Fruit fly (Drosophila melanogaster) whole organism, pupa: ENCODE results near the gene kirre.

ENCODE experiments used
- CG10348 ChIP-seq: fragments of 200-800 bp; sonication (Bioruptor generic); IDR thresholded peaks from 2 replicates; pipeline ENCODE4 v1.3.6; 2022; ENCODE audit warnings: missing biosample characterization, missing genetic modification characterization
- CG12605 ChIP-seq: fragments of 200-800 bp; sonication (Bioruptor generic); IDR thresholded peaks from 2 replicates; pipeline ENCODE4 v1.3.6; 2022; ENCODE audit warnings: missing biosample characterization, missing genetic modification characterization
- CG13204 ChIP-seq: fragments of 200-800 bp; sonication (Bioruptor generic); optimal IDR thresholded peaks from 2 replicates; lab custom pipeline; 2018; ENCODE audit warnings: missing biosample characterization, mild to moderate bottlenecking, missing genetic modification characterization, moderate library complexity
- CG14655 ChIP-seq: fragments of 200-800 bp; sonication (Bioruptor generic); optimal IDR thresholded peaks from 3 replicates; lab custom pipeline; 2017; ENCODE audit warnings: mild to moderate bottlenecking, missing biosample characterization, missing genetic modification reagents, missing genetic modification characterization
- CG15710 ChIP-seq: fragments of 200-800 bp; sonication (Bioruptor generic); optimal IDR thresholded peaks from 2 replicates; lab custom pipeline; 2018; ENCODE audit warnings: missing biosample characterization, mild to moderate bottlenecking, missing genetic modification characterization, moderate library complexity
- CG17806 ChIP-seq: fragments of 200-800 bp; sonication (Bioruptor generic); optimal IDR thresholded peaks from 2 replicates; lab custom pipeline; 2018; ENCODE audit warnings: missing biosample characterization, mild to moderate bottlenecking, missing genetic modification characterization, moderate library complexity
- CG32121 ChIP-seq: fragments of 200-800 bp; sonication (Bioruptor generic); IDR thresholded peaks from 2 replicates; pipeline ENCODE4 v1.3.6; 2022; ENCODE audit warnings: missing biosample characterization, missing genetic modification characterization
- CG34367 ChIP-seq: fragments of 200-800 bp; sonication (Bioruptor generic); optimal IDR thresholded peaks from 2 replicates; lab custom pipeline; 2018; ENCODE audit warnings: missing biosample characterization, mild to moderate bottlenecking, missing genetic modification characterization
- CG4496 ChIP-seq: fragments of 200-800 bp; sonication (Bioruptor generic); IDR thresholded peaks from 3 replicates; pipeline ENCODE4 v1.3.6; 2022; ENCODE audit warnings: missing biosample characterization, missing genetic modification characterization
- CG8159 ChIP-seq: fragments of 200-800 bp; sonication (Bioruptor generic); optimal IDR thresholded peaks from 3 replicates; lab custom pipeline; 2018; ENCODE audit warnings: missing biosample characterization, mild to moderate bottlenecking, missing genetic modification characterization, moderate library complexity
- CG8301 ChIP-seq: fragments of 200-800 bp; sonication (Bioruptor generic); optimal IDR thresholded peaks from 2 replicates; lab custom pipeline; 2018; ENCODE audit warnings: missing biosample characterization, mild to moderate bottlenecking, missing genetic modification characterization
- CG9948 ChIP-seq: fragments of 200-800 bp; sonication (Bioruptor generic); optimal IDR thresholded peaks from 2 replicates; lab custom pipeline; 2018; ENCODE audit warnings: missing biosample characterization, mild to moderate bottlenecking, missing genetic modification characterization, moderate library complexity
- D1 ChIP-seq: fragments of 200-800 bp; sonication (Bioruptor generic); optimal IDR thresholded peaks from 2 replicates; lab custom pipeline; 2018; ENCODE audit warnings: missing biosample characterization, mild to moderate bottlenecking, missing genetic modification characterization, moderate library complexity
- EcR ChIP-seq: fragments of 200-800 bp; sonication (Bioruptor generic); optimal IDR thresholded peaks from 3 replicates; lab custom pipeline; 2019; ENCODE audit warnings: missing biosample characterization, missing genetic modification characterization, mild to moderate bottlenecking, moderate library complexity, missing genetic modification reagents
- Ets98B ChIP-seq: fragments of 200-800 bp; sonication (Bioruptor generic); IDR thresholded peaks from 2 replicates; pipeline ENCODE4 v1.3.6; 2022; ENCODE audit warnings: missing biosample characterization, missing genetic modification characterization
- Pif1A ChIP-seq: fragments of 200-800 bp; sonication (Bioruptor generic); optimal IDR thresholded peaks from 3 replicates; lab custom pipeline; 2016; ENCODE audit warnings: missing biosample characterization, missing genetic modification characterization
- Pif1B ChIP-seq: fragments of 200-800 bp; sonication (Bioruptor generic); optimal IDR thresholded peaks from 3 replicates; lab custom pipeline; 2016; ENCODE audit warnings: missing biosample characterization, missing genetic modification characterization
- Snoo ChIP-seq: fragments of 200-800 bp; sonication (Bioruptor generic); optimal IDR thresholded peaks from 3 replicates; lab custom pipeline; 2017; ENCODE audit warnings: missing biosample characterization, mild to moderate bottlenecking, missing genetic modification characterization, inconsistent platforms
- fd96Ca ChIP-seq: fragments of 200-800 bp; sonication (Bioruptor generic); IDR thresholded peaks from 3 replicates; pipeline ENCODE4 v1.3.6; 2022; ENCODE audit warnings: missing biosample characterization, missing genetic modification characterization
- gl ChIP-seq: fragments of 200-800 bp; sonication (Bioruptor generic); optimal IDR thresholded peaks from 2 replicates; lab custom pipeline; 2018; ENCODE audit warnings: missing biosample characterization, mild to moderate bottlenecking, missing genetic modification characterization
- rn ChIP-seq: fragments of 200-800 bp; sonication (Bioruptor generic); IDR thresholded peaks from 2 replicates; pipeline ENCODE4 v1.3.6; 2022; ENCODE audit warnings: missing biosample characterization, missing genetic modification characterization

Gene kirre

DNA sequence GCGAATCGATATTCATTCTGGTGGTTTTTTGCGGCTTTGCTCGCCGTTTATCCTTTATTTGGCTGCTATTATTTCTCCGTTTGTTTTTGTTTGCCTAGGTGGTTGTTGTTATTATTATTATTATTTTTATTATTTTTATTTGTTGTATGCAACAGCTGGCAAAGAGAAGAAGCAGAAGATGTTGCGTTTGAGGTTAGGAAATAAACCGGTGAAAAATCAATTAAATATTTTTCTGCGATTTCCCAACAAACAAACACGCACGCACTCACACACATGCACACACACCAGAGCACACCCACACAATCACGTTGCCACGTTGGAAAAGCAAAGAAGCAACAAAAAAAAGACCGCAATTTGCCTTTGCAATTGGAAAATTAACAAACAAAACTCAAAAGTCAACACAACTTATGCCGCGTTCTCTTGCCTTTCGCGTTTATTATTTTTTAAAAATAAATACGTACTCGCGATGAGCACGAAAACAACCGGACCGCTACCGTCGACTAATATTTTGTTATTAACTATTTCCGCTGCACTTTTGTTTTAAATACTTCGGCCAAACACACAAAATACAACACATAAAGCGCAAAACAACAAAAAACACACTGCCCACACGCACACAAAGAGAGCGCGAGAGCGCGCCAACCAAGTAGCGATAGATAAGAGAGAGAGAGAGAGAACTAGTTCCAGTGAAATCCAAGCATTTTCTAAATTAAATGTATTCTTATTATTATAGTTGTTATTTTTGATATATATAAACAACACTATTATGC is 49.3 kb downstream of the kirre start:
- TF ChIP-seq EcR (GFP tag; lab: Kevin White, UChicago) (no peak), CG4496 (GFP tag; lab: Robert Waterston, UW) (no peak), Pif1A (GFP tag; lab: Kevin White, UChicago) (no peak), CG14655 (GFP tag; lab: Kevin White, UChicago) (peak; percentile 50), CG17806 (tag; lab: Kevin White, UChicago) (no peak), Ets98B (GFP tag; lab: Robert Waterston, UW) (no peak), CG32121 (GFP tag; lab: Robert Waterston, UW) (no peak; the same call in 1 of the 2 replicates), fd96Ca (GFP tag; lab: Robert Waterston, UW) (no peak; the same call in 2 of the 3 replicates), Snoo (tag; lab: Kevin White, UChicago) (no peak), CG9948 (tag; lab: Kevin White, UChicago) (no peak), Pif1B (GFP tag; lab: Kevin White, UChicago) (no peak), CG10348 (GFP tag; lab: Robert Waterston, UW) (no peak), rn (GFP tag; lab: Robert Waterston, UW) (0 out of 2 replicates have a peak, but pooled peaks have one; percentile 26), CG15710 (tag; lab: Kevin White, UChicago) (no peak), D1 (no peak), CG8301 (peak; percentile 40), CG13204 (GFP tag; lab: Kevin White, UChicago) (peak; percentile 14), CG34367 (peak; percentile 12), CG12605 (GFP tag; lab: Robert Waterston, UW) (no peak), gl (tag; lab: Kevin White, UChicago) (peak; percentile 44), CG8159 (tag; lab: Kevin White, UChicago) (peak; percentile 8)

dm6 chrX:2790055-2790617 is 50.0 kb downstream of the kirre start, which contains the start of gene CG32795:
Gene CG32795 (minus strand): TSS chrX:2790567.
- TF ChIP-seq fd96Ca (GFP tag; lab: Robert Waterston, UW) (no peak), Pif1A (GFP tag; lab: Kevin White, UChicago) (peak; percentile 22), Ets98B (GFP tag; lab: Robert Waterston, UW) (peak; percentile 43; the same call in 1 of the 2 replicates), CG8301 (no peak), CG13204 (GFP tag; lab: Kevin White, UChicago) (no peak), EcR (GFP tag; lab: Kevin White, UChicago) (peak; percentile 91), CG15710 (tag; lab: Kevin White, UChicago) (no peak), CG34367 (no peak), D1 (peak; percentile 52), CG14655 (GFP tag; lab: Kevin White, UChicago) (no peak), Pif1B (GFP tag; lab: Kevin White, UChicago) (peak; percentile 20), CG4496 (GFP tag; lab: Robert Waterston, UW) (no peak)

DNA sequence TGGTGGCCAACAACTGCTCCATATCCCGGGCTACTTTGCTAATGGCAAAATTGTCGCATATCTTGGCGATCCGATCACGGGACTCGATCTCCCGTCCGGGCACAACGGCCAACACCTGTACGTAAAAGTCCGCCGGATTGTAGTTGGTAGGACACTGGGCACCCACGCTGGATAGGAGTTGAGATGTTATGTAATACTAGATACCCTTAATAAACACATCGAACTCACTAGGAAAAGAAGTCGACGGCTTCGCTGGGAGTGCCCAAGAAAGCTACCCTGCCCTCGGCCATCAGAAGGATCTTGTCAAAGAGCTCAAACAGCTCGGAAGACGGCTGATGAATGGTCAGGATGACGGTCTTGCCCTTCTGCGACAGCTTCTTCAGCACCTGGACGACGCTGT is 51.7 kb downstream of the kirre start:
- TF ChIP-seq fd96Ca (GFP tag; lab: Robert Waterston, UW) (no peak), CG32121 (GFP tag; lab: Robert Waterston, UW) (no peak), CG10348 (GFP tag; lab: Robert Waterston, UW) (no peak)

dm6 chrX:2794876-2795275 is 54.7 kb downstream of the kirre start:
- TF ChIP-seq CG14655 (GFP tag; lab: Kevin White, UChicago) (no peak), CG12605 (GFP tag; lab: Robert Waterston, UW) (no peak), Snoo (tag; lab: Kevin White, UChicago) (no peak), Pif1A (GFP tag; lab: Kevin White, UChicago) (no peak), CG4496 (GFP tag; lab: Robert Waterston, UW) (no peak), CG17806 (tag; lab: Kevin White, UChicago) (no peak), Ets98B (GFP tag; lab: Robert Waterston, UW) (no peak), CG9948 (tag; lab: Kevin White, UChicago) (no peak), CG8301 (no peak)

- TF ChIP-seq gl (tag; lab: Kevin White, UChicago) (peak; percentile 2), CG4496 (GFP tag; lab: Robert Waterston, UW) (peak; percentile 6; the same call in 1 of the 3 replicates), CG8159 (tag; lab: Kevin White, UChicago) (peak; percentile 47), fd96Ca (GFP tag; lab: Robert Waterston, UW) (no peak; the same call in 2 of the 3 replicates), CG32121 (GFP tag; lab: Robert Waterston, UW) (peak; percentile 53; the same call in 1 of the 2 replicates), Pif1B (GFP tag; lab: Kevin White, UChicago) (peak; percentile 20), CG8301 (peak; percentile 64), CG14655 (GFP tag; lab: Kevin White, UChicago) (peak; percentile 79), Pif1A (GFP tag; lab: Kevin White, UChicago) (peak; percentile 20), CG12605 (GFP tag; lab: Robert Waterston, UW) (no peak), CG13204 (GFP tag; lab: Kevin White, UChicago) (no peak)
Observed at dm6 chrX:2796345-2797256, 56.4 kb downstream of the kirre start, which contains the start of gene w. Gene w (minus strand): TSS chrX:2796466.
